Fruit fly (Drosophila melanogaster): ENCODE data around the gene SLIRP2.

The SLIRP2 gene

dm6 chr3R:8659907-8660660 lies 9.2 kb downstream of the SLIRP2 start (continued):
- TF ChIP-seq CHES-1-like (GFP tag; optimal IDR thresholded peaks at IDR 0.05) (peak; percentile 73), sisA (GFP tag; IDR thresholded peaks at IDR 0.05) (no peak), Ada2b (GFP tag; IDR thresholded peaks at IDR 0.05) (0 out of 2 replicates have a peak, but pooled peaks have one; percentile 17), Dp (GFP tag; optimal IDR thresholded peaks at IDR 0.05) (peak; percentile 98), CG12391 (tag; optimal IDR thresholded peaks at IDR 0.05) (peak; percentile 46), onecut (GFP tag; IDR thresholded peaks at IDR 0.05) (peak; percentile 54), NC2β (GFP tag; optimal IDR thresholded peaks at IDR 0.05) (peak; percentile 63), Gsc (GFP tag; IDR thresholded peaks at IDR 0.05) (no peak), crol (GFP tag; IDR thresholded peaks at IDR 0.05) (no peak), Dad (GFP tag; optimal IDR thresholded peaks at IDR 0.05) (peak; percentile 65), Stat92E (GFP tag; optimal IDR thresholded peaks at IDR 0.05) (peak in 1 of 3 experiments; percentile 59), bigmax (GFP tag; optimal IDR thresholded peaks at IDR 0.05) (peak; percentile 47), CG10654 (GFP tag; optimal IDR thresholded peaks at IDR 0.05) (peak; percentile 23), twi (tag; optimal IDR thresholded peaks at IDR 0.05) (peak; percentile 38), Ravus (GFP tag; IDR thresholded peaks at IDR 0.05) (no peak), CG30403 (GFP tag; optimal IDR thresholded peaks at IDR 0.05) (peak; percentile 18), ci (GFP tag; IDR thresholded peaks at IDR 0.05) (peak; percentile 71; the same call in 1 of the 3 replicates), ttk (GFP tag; IDR thresholded peaks at IDR 0.05) (0 out of 2 replicates have a peak, but pooled peaks have one; percentile 5), HLH4C (GFP tag; IDR thresholded peaks at IDR 0.05; ENCODE audit: partially characterized antibody) (peak; percentile 88), odd (GFP tag; optimal IDR thresholded peaks at IDR 0.05) (peak; percentile 21), luna (GFP tag; optimal IDR thresholded peaks at IDR 0.05) (peak; percentile 5), CG11723 (GFP tag; optimal IDR thresholded peaks at IDR 0.05) (peak; percentile 32), Oli (tag; optimal IDR thresholded peaks at IDR 0.05) (no peak), chif (GFP tag; optimal IDR thresholded peaks at IDR 0.05) (peak in 1 of 2 experiments; percentile 23), CG15696 (tag; optimal IDR thresholded peaks at IDR 0.05) (no peak), tgo (GFP tag; IDR thresholded peaks at IDR 0.05) (peak; percentile 30; the same call in 1 of the 3 replicates), sna (GFP tag; IDR thresholded peaks at IDR 0.05; ENCODE audit: partially characterized antibody) (peak; percentile 81), CkIIα-i1 (GFP tag; IDR thresholded peaks at IDR 0.05) (no peak), CG12659 (GFP tag; optimal IDR thresholded peaks at IDR 0.05) (peak; percentile 84), CG2120 (GFP tag; optimal IDR thresholded peaks at IDR 0.05) (peak; percentile 42), Xbp1 (GFP tag; optimal IDR thresholded peaks at IDR 0.05) (peak; percentile 61), amos (GFP tag; IDR thresholded peaks at IDR 0.05; ENCODE audit: partially characterized antibody) (peak; percentile 96), D (optimal IDR thresholded peaks at IDR 0.05) (no peak), D (GFP tag; optimal IDR thresholded peaks at IDR 0.05) (no peak), CG2129 (GFP tag; IDR thresholded peaks at IDR 0.05; ENCODE audit: partially characterized antibody) (peak; percentile 59), vnd (GFP tag; IDR thresholded peaks at IDR 0.05; ENCODE audit: partially characterized antibody) (peak; percentile 75), jing (GFP tag; optimal IDR thresholded peaks at IDR 0.05) (no peak), CG34422 (GFP tag; IDR thresholded peaks at IDR 0.05) (peak; percentile 55; the same call in 1 of the 3 replicates), Dip2 (GFP tag; IDR thresholded peaks at IDR 0.05) (no peak), Camta (GFP tag; optimal IDR thresholded peaks at IDR 0.05) (peak; percentile 34), al (GFP tag; IDR thresholded peaks at IDR 0.05) (no peak), CG11093 (GFP tag; IDR thresholded peaks at IDR 0.05) (no peak), CG33213 (GFP tag; optimal IDR thresholded peaks at IDR 0.05) (peak; percentile 75), corto (GFP tag; optimal IDR thresholded peaks at IDR 0.05) (no peak), CG3281 (GFP tag; optimal IDR thresholded peaks at IDR 0.05) (peak; percentile 40), Doc3 (GFP tag; IDR thresholded peaks at IDR 0.05; ENCODE audit: partially characterized antibody) (peak; percentile 67), Taf1 (GFP tag; IDR thresholded peaks at IDR 0.05) (no peak), CG10462 (GFP tag; optimal IDR thresholded peaks at IDR 0.05) (no peak), Atf-2 (GFP tag; optimal IDR thresholded peaks at IDR 0.05) (no peak)

Data from whole organism, embryonic.